Worm (Caenorhabditis elegans) whole organism, L2 larva: ENCODE data around the gene dib-1.

ENCODE experiments used
- alr-1 ChIP-seq: fragments of 150-350 bp; optimal IDR thresholded peaks from 2 replicates; lab custom pipeline; 2014; ENCODE audit warnings: missing biosample characterization, missing genetic modification characterization
- snpc-4 ChIP-seq: fragments of 150-350 bp; optimal IDR thresholded peaks from 2 replicates; lab custom pipeline; 2014; ENCODE audit warnings: missing biosample characterization, missing genetic modification characterization
- unc-55 ChIP-seq: fragments of 150-350 bp; sonication (generic microtip); optimal IDR thresholded peaks from 3 replicates; lab custom pipeline; 2014; ENCODE audit warnings: missing biosample characterization, missing genetic modification reagents, missing genetic modification characterization
- unc-62 ChIP-seq: fragments of 150-350 bp; optimal IDR thresholded peaks from 2 replicates; lab custom pipeline; 2014; ENCODE audit warnings: missing biosample characterization, missing genetic modification reagents, missing genetic modification characterization

DNA sequence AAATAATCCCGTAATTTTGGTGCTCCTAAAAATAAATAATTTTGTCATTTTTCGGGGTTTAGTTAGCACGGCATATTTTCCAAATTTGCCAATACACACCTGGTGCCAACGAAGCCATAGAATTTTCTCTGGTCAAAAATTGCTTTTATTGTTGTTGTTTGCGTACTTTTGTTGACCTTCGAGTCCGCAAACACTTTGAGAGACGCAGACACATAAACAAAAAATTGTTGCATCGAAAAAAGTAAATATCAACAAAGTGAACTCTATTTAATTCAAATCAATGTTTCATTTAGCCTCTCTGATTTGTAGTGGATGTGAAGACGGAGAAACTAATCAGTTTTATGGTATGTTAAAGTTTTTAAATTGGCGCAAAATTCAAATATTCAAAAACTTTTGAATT lies 44.4 kb upstream of the dib-1 start, which contains the start of gene Y54G2A.40:
- no peak for TF ChIP-seq snpc-4 (tag; lab: Kevin White, UChicago)
- TF ChIP-seq unc-55 (GFP tag; lab: Kevin White, UChicago) = peak; percentile 56
- TF ChIP-seq alr-1 (tag; lab: Kevin White, UChicago) = no peak
- no peak for TF ChIP-seq unc-62 (GFP tag; lab: Kevin White, UChicago)
